Fruit fly (Drosophila melanogaster): ENCODE data around the gene CG34277.

Gene CG34277

DNA sequence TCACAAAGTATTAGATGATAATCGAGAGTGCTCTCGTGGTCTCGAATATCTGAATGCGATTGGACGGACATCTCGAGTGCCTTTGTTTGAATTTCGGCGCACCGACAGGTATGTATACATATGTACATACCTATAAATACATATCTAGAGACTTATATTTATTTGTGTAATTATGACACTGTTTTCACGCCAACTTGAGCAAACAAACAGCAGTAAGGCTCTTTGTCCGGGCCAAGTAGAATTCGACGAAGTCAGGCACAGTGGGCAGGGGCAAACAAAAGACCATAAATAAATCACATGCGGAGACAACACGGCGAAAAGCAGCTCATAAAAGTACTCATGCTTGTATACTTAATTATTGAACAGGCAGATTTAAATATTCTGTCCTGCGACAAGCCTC lies 48.7 kb upstream of the CG34277 start (continued):
- TF ChIP-seq Nf-YC (tag; optimal IDR thresholded peaks at IDR 0.05): no peak
- peak; percentile 26 for TF ChIP-seq unpg (GFP tag; optimal IDR thresholded peaks at IDR 0.05)
- no peak for TF ChIP-seq D (optimal IDR thresholded peaks at IDR 0.05)
- peak; percentile 17 for TF ChIP-seq D (GFP tag; optimal IDR thresholded peaks at IDR 0.05)
- no peak for TF ChIP-seq CG3726 (GFP tag; IDR thresholded peaks at IDR 0.05)
- 0 out of 2 replicates have a peak, but pooled peaks have one; percentile 7 for TF ChIP-seq Rfx (GFP tag; IDR thresholded peaks at IDR 0.05)
- TF ChIP-seq CG11560 (tag; IDR thresholded peaks at IDR 0.05): no peak
- TF ChIP-seq CG16779 (GFP tag; IDR thresholded peaks at IDR 0.05): no peak
- no peak for TF ChIP-seq CG12299 (tag; optimal IDR thresholded peaks at IDR 0.05)
- TF ChIP-seq CG33213 (GFP tag; optimal IDR thresholded peaks at IDR 0.05): no peak
- TF ChIP-seq CHES-1-like (GFP tag; optimal IDR thresholded peaks at IDR 0.05): no peak
- TF ChIP-seq CG10366 (GFP tag; IDR thresholded peaks at IDR 0.05): no peak
- TF ChIP-seq gem (tag; optimal IDR thresholded peaks at IDR 0.05): peak; percentile 8
- TF ChIP-seq CG9817 (tag; optimal IDR thresholded peaks at IDR 0.05): no peak
- no peak for TF ChIP-seq sug (tag; optimal IDR thresholded peaks at IDR 0.05)
- no peak for TF ChIP-seq CG11504 (tag; optimal IDR thresholded peaks at IDR 0.05)
- TF ChIP-seq Dbx (GFP tag; IDR thresholded peaks at IDR 0.05): no peak
- TF ChIP-seq Doc2 (GFP tag; IDR thresholded peaks at IDR 0.05): no peak
- no peak for TF ChIP-seq tin (GFP tag; optimal IDR thresholded peaks at IDR 0.05)
- no peak for TF ChIP-seq gfzf (GFP tag; optimal IDR thresholded peaks at IDR 0.05)
- TF ChIP-seq CG18619 (GFP tag; optimal IDR thresholded peaks at IDR 0.05): no peak
- TF ChIP-seq cad (GFP tag; optimal IDR thresholded peaks at IDR 0.05): peak; percentile 79
- TF ChIP-seq CG15696 (tag; optimal IDR thresholded peaks at IDR 0.05): peak; percentile 75
- no peak for TF ChIP-seq ind (GFP tag; optimal IDR thresholded peaks at IDR 0.05)
- TF ChIP-seq lab (GFP tag; optimal IDR thresholded peaks at IDR 0.05): peak; percentile 42
- no peak for TF ChIP-seq Nf-YA (GFP tag; IDR thresholded peaks at IDR 0.05)
- TF ChIP-seq gsb-n (tag; optimal IDR thresholded peaks at IDR 0.05): peak; percentile 12
- TF ChIP-seq CG12104 (GFP tag; optimal IDR thresholded peaks at IDR 0.05): no peak
- TF ChIP-seq Atf3 (GFP tag; optimal IDR thresholded peaks at IDR 0.05): no peak
- no peak for TF ChIP-seq Eip74EF (GFP tag; optimal IDR thresholded peaks at IDR 0.05)
- no peak for TF ChIP-seq bowl (GFP tag; IDR thresholded peaks at IDR 0.05)
- TF ChIP-seq sens-2 (GFP tag; IDR thresholded peaks at IDR 0.05): no peak
- no peak for TF ChIP-seq HmgD (GFP tag; optimal IDR thresholded peaks at IDR 0.05)
- no peak for TF ChIP-seq CG1792 (GFP tag; optimal IDR thresholded peaks at IDR 0.05)
- TF ChIP-seq CG12219 (GFP tag; optimal IDR thresholded peaks at IDR 0.05): peak; percentile 10
- TF ChIP-seq PHDP (tag; optimal IDR thresholded peaks at IDR 0.05): peak; percentile 38
- TF ChIP-seq Sox100B (GFP tag; optimal IDR thresholded peaks at IDR 0.05): no peak
- TF ChIP-seq CG7987 (GFP tag; optimal IDR thresholded peaks at IDR 0.05): peak; percentile 45
- no peak for TF ChIP-seq CG13287 (GFP tag; IDR thresholded peaks at IDR 0.05; ENCODE audit: partially characterized antibody)
- no peak for TF ChIP-seq cato (GFP tag; optimal IDR thresholded peaks at IDR 0.05; ENCODE audit: borderline replicate concordance)
- no peak for TF ChIP-seq Doc3 (GFP tag; IDR thresholded peaks at IDR 0.05; ENCODE audit: partially characterized antibody)
- TF ChIP-seq grn (GFP tag; optimal IDR thresholded peaks at IDR 0.05): peak; percentile 21
- TF ChIP-seq sna (GFP tag; IDR thresholded peaks at IDR 0.05; ENCODE audit: partially characterized antibody): no peak
- TF ChIP-seq usp (GFP tag; optimal IDR thresholded peaks at IDR 0.05): no peak
- TF ChIP-seq CG4424 (GFP tag; optimal IDR thresholded peaks at IDR 0.05): no peak
- TF ChIP-seq Pdp1 (GFP tag; optimal IDR thresholded peaks at IDR 0.05): peak in 1 of 2 experiments; percentile 25
- TF ChIP-seq CG10209 (GFP tag; optimal IDR thresholded peaks at IDR 0.05): no peak
- TF ChIP-seq CG12942 (GFP tag; optimal IDR thresholded peaks at IDR 0.05): no peak
- no peak for TF ChIP-seq dimm (GFP tag; IDR thresholded peaks at IDR 0.05)
- TF ChIP-seq NFAT (GFP tag; IDR thresholded peaks at IDR 0.05): no peak
- TF ChIP-seq HHEX (GFP tag; optimal IDR thresholded peaks at IDR 0.05): peak; percentile 34
- no peak for TF ChIP-seq CG43689 (GFP tag; IDR thresholded peaks at IDR 0.05)
